Worm (Caenorhabditis elegans) whole organism, L3 larva: ENCODE results near the gene nhr-271.

Experiments
- ceh-9 ChIP-seq: sonication (generic microtip); optimal IDR thresholded peaks from 2 replicates; lab custom pipeline; 2018; ENCODE audit warnings: missing biosample characterization, missing genetic modification characterization
- fkh-10 ChIP-seq: sonication (generic microtip); optimal IDR thresholded peaks from 2 replicates; lab custom pipeline; 2017; ENCODE audit warnings: missing biosample characterization, missing genetic modification reagents, missing genetic modification characterization
- lin-39 ChIP-seq: fragments of 150-350 bp; optimal IDR thresholded peaks from 2 replicates; lab custom pipeline; 2018; ENCODE audit warnings: missing biosample characterization, missing genetic modification reagents, missing genetic modification characterization
- nfya-1 ChIP-seq: sonication (generic microtip); optimal IDR thresholded peaks from 2 replicates; lab custom pipeline; 2017; ENCODE audit warnings: missing genetic modification characterization, mild to moderate bottlenecking, missing compliant biosample characterization, antibody characterized with exemption, moderate library complexity; ENCODE audit not compliant: insufficient read depth
- nhr-12 ChIP-seq: fragments of 150-350 bp; optimal IDR thresholded peaks from 2 replicates; lab custom pipeline; 2014; ENCODE audit warnings: missing biosample characterization, missing genetic modification characterization
- nhr-25 ChIP-seq: sonication (generic microtip); optimal IDR thresholded peaks from 2 replicates; lab custom pipeline; 2017; ENCODE audit warnings: missing biosample characterization, missing genetic modification characterization
- nhr-77 ChIP-seq: fragments of 150-350 bp; optimal IDR thresholded peaks from 2 replicates; lab custom pipeline; 2014; ENCODE audit warnings: missing biosample characterization, missing genetic modification characterization
- skn-1 ChIP-seq: fragments of 150-350 bp; optimal IDR thresholded peaks from 2 replicates; lab custom pipeline; 2014; ENCODE audit warnings: missing biosample characterization, missing genetic modification characterization
- unc-62 ChIP-seq: fragments of 150-350 bp; sonication (generic microtip); optimal IDR thresholded peaks from 4 replicates; lab custom pipeline; 2014; ENCODE audit warnings: missing biosample characterization, missing genetic modification reagents, missing genetic modification characterization
- ztf-4 ChIP-seq: fragments of 150-350 bp; optimal IDR thresholded peaks from 2 replicates; lab custom pipeline; 2014; ENCODE audit warnings: missing biosample characterization, missing genetic modification characterization

ce11 chrV:16599835-16600234, 19.5 kb upstream of the nhr-271 start:
- TF ChIP-seq lin-39 (tag; lab: Kevin White, UChicago) (no peak), unc-62 (no peak), ceh-9 (tag; lab: Kevin White, UChicago) (no peak), nfya-1 (tag; lab: Kevin White, UChicago) (peak; percentile 62), ztf-4 (tag; lab: Kevin White, UChicago) (no peak), fkh-10 (GFP tag; lab: Kevin White, UChicago) (no peak), nhr-77 (tag; lab: Kevin White, UChicago) (no peak), nhr-25 (tag; lab: Kevin White, UChicago) (no peak), skn-1 (tag; lab: Kevin White, UChicago) (no peak), nhr-12 (tag; lab: Kevin White, UChicago) (no peak)
